Fruit fly (Drosophila melanogaster) whole organism, embryonic: ENCODE results near the gene dpy.

Source experiments
- Asciz ChIP-seq: fragments of 200-800 bp; sonication (Bioruptor generic); optimal IDR thresholded peaks from 2 replicates; lab custom pipeline; 2017; ENCODE audit warnings: missing biosample characterization, mild to moderate bottlenecking, missing genetic modification characterization, missing genetic modification reagents
- Atf6 ChIP-seq: fragments of 200-800 bp; sonication (Bioruptor generic); IDR thresholded peaks from 2 replicates; pipeline ENCODE4 v1.3.6; 2022; ENCODE audit warnings: missing biosample characterization, missing genetic modification characterization
- CG13287 ChIP-seq: fragments of 200-800 bp; sonication (Bioruptor generic); IDR thresholded peaks from 2 replicates; pipeline ENCODE4 v1.3.6; 2022; ENCODE audit warnings: missing biosample characterization, missing genetic modification characterization; ENCODE audit not compliant: partially characterized antibody
- CG15011 ChIP-seq: fragments of 200-800 bp; sonication (Bioruptor generic); optimal IDR thresholded peaks from 3 replicates; lab custom pipeline; 2018; ENCODE audit warnings: missing biosample characterization, mild to moderate bottlenecking, missing genetic modification characterization
- CG18011 ChIP-seq: fragments of 200-800 bp; sonication (Bioruptor generic); optimal IDR thresholded peaks from 2 replicates; lab custom pipeline; 2017; ENCODE audit warnings: missing biosample characterization, missing genetic modification characterization, mild to moderate bottlenecking, moderate library complexity, missing genotype
- CG2199 ChIP-seq: fragments of 200-800 bp; sonication (Bioruptor generic); IDR thresholded peaks from 3 replicates; pipeline ENCODE4 v1.3.6; 2022; ENCODE audit warnings: missing biosample characterization, missing genetic modification characterization
- CG32532 ChIP-seq: fragments of 200-800 bp; sonication (Bioruptor generic); IDR thresholded peaks from 2 replicates; pipeline ENCODE4 v1.3.6; 2022; ENCODE audit warnings: missing biosample characterization, missing genetic modification characterization
- CG32772 ChIP-seq: fragments of 200-800 bp; sonication (Bioruptor generic); IDR thresholded peaks from 2 replicates; pipeline ENCODE4 v1.3.6; 2022; ENCODE audit warnings: missing biosample characterization, missing genetic modification characterization
- CG3281 ChIP-seq: fragments of 200-800 bp; sonication (Bioruptor generic); optimal IDR thresholded peaks from 3 replicates; lab custom pipeline; 2017; ENCODE audit warnings: missing biosample characterization, mild to moderate bottlenecking, missing genetic modification characterization
- CG3407 ChIP-seq: fragments of 200-800 bp; sonication (Bioruptor generic); optimal IDR thresholded peaks from 2 replicates; lab custom pipeline; 2018; ENCODE audit warnings: missing biosample characterization, mild to moderate bottlenecking, missing genetic modification characterization
- CG7928 ChIP-seq: fragments of 200-800 bp; sonication (Bioruptor generic); optimal IDR thresholded peaks from 2 replicates; lab custom pipeline; 2017; ENCODE audit warnings: missing biosample characterization, mild to moderate bottlenecking, missing genetic modification characterization
- CG7963 ChIP-seq: fragments of 200-800 bp; sonication (Bioruptor generic); IDR thresholded peaks from 3 replicates; pipeline ENCODE4 v1.3.6; 2022; ENCODE audit warnings: missing biosample characterization, missing genetic modification characterization; ENCODE audit not compliant: partially characterized antibody
- CG8290 ChIP-seq, 3 experiments: fragments of 200-800 bp; sonication (Bioruptor generic); optimal IDR thresholded peaks; 2 replicates each; lab custom pipeline; 2016 to 2019; ENCODE audit warnings: missing biosample characterization in 3 of 3, missing genetic modification characterization in 3 of 3, mild to moderate bottlenecking in 2 of 3, moderate library complexity in 1 of 3
- CG8478 ChIP-seq: fragments of >200 bp; optimal IDR thresholded peaks from 2 replicates; lab custom pipeline; 2018
- CG9215 ChIP-seq: fragments of 200-800 bp; sonication (Bioruptor generic); IDR thresholded peaks from 2 replicates; pipeline ENCODE4 v1.3.6; 2022; ENCODE audit warnings: missing biosample characterization, missing genetic modification characterization
- D ChIP-seq, 2 experiments: fragments of 200-800 bp in 1 of 2; fragments of >200 bp in 1 of 2; sonication (Bioruptor generic) in 1 of 2; optimal IDR thresholded peaks; 2 replicates in 1 of 2; 3 replicates in 1 of 2; lab custom pipeline; 2017; ENCODE audit warnings: mild to moderate bottlenecking in 1 of 2, missing biosample characterization in 1 of 2, missing genetic modification characterization in 1 of 2, missing genetic modification reagents in 1 of 2
- D19B ChIP-seq: fragments of 200-800 bp; sonication (Bioruptor generic); optimal IDR thresholded peaks from 2 replicates; lab custom pipeline; 2017; ENCODE audit warnings: missing biosample characterization, mild to moderate bottlenecking, missing genetic modification characterization
- E2f2 ChIP-seq: fragments of 200-800 bp; sonication (Bioruptor generic); IDR thresholded peaks from 2 replicates; pipeline ENCODE4 v1.3.6; 2022; ENCODE audit warnings: missing biosample characterization, missing genetic modification characterization
- Ets97D ChIP-seq: fragments of 200-800 bp; sonication (Bioruptor generic); optimal IDR thresholded peaks from 3 replicates; lab custom pipeline; 2016; ENCODE audit warnings: missing biosample characterization, missing genetic modification characterization
- Gsc ChIP-seq: fragments of 200-800 bp; sonication (Bioruptor generic); IDR thresholded peaks from 2 replicates; pipeline ENCODE4 v1.3.6; 2022; ENCODE audit warnings: missing biosample characterization, missing genetic modification characterization
- HLH3B ChIP-seq: fragments of 200-800 bp; sonication (Bioruptor generic); IDR thresholded peaks from 2 replicates; pipeline ENCODE4 v1.3.6; 2022; ENCODE audit warnings: missing biosample characterization, missing genetic modification characterization
- MBD-R2 ChIP-seq: fragments of 200-800 bp; sonication (Bioruptor generic); IDR thresholded peaks from 2 replicates; pipeline ENCODE4 v1.3.6; 2022; ENCODE audit warnings: missing biosample characterization, missing genetic modification characterization
- Nf-YB ChIP-seq: fragments of 200-800 bp; sonication (Bioruptor generic); optimal IDR thresholded peaks from 3 replicates; lab custom pipeline; 2019; ENCODE audit warnings: missing biosample characterization, mild to moderate bottlenecking, missing genetic modification characterization, moderate library complexity
- Nf-YC ChIP-seq: fragments of 200-800 bp; optimal IDR thresholded peaks from 3 replicates; lab custom pipeline; 2019; ENCODE audit warnings: missing biosample characterization, mild to moderate bottlenecking, missing genetic modification characterization, moderate library complexity
- Ptx1 ChIP-seq: fragments of 200-800 bp; sonication (Bioruptor generic); IDR thresholded peaks from 2 replicates; pipeline ENCODE4 v1.3.6; 2022; ENCODE audit warnings: missing biosample characterization, missing genetic modification characterization
- Ssrp ChIP-seq: fragments of 200-800 bp; sonication (Bioruptor generic); optimal IDR thresholded peaks from 2 replicates; lab custom pipeline; 2018; ENCODE audit warnings: missing biosample characterization, mild to moderate bottlenecking, missing genetic modification characterization, moderate library complexity
- Trl ChIP-seq, 3 experiments: fragments of >200 bp in 2 of 3; fragments of 200-800 bp in 1 of 3; sonication (Bioruptor generic) in 1 of 3; optimal IDR thresholded peaks; 2 replicates in 1 of 3; 3 replicates in 2 of 3; lab custom pipeline; 2016 to 2017; ENCODE audit warnings: missing biosample characterization in 1 of 3, missing genetic modification characterization in 1 of 3
- abd-A ChIP-seq: fragments of 200-800 bp; sonication (Bioruptor generic); optimal IDR thresholded peaks from 3 replicates; lab custom pipeline; 2019; ENCODE audit warnings: missing biosample characterization, mild to moderate bottlenecking, missing genetic modification characterization, moderate library complexity
- ac ChIP-seq: fragments of 200-800 bp; sonication (Bioruptor generic); optimal IDR thresholded peaks from 3 replicates; lab custom pipeline; 2017; ENCODE audit warnings: missing biosample characterization, mild to moderate bottlenecking, missing genetic modification characterization
- az2 ChIP-seq: fragments of 200-800 bp; sonication (Bioruptor generic); optimal IDR thresholded peaks from 3 replicates; lab custom pipeline; 2016; ENCODE audit warnings: missing biosample characterization, missing genetic modification characterization
- bcd ChIP-seq: fragments of 200-800 bp; sonication (Bioruptor generic); optimal IDR thresholded peaks from 2 replicates; lab custom pipeline; 2017; ENCODE audit warnings: missing biosample characterization, mild to moderate bottlenecking, missing genetic modification characterization
- chinmo ChIP-seq: fragments of 200-800 bp; sonication (Bioruptor generic); IDR thresholded peaks from 4 replicates; pipeline ENCODE4 v1.3.6; 2022; ENCODE audit warnings: missing biosample characterization, missing genetic modification characterization; ENCODE audit not compliant: partially characterized antibody
- cwo ChIP-seq: fragments of 200-800 bp; sonication (Bioruptor generic); optimal IDR thresholded peaks from 3 replicates; lab custom pipeline; 2017; ENCODE audit warnings: missing biosample characterization, missing genetic modification characterization, mild to moderate bottlenecking, moderate library complexity, missing genetic modification reagents
- dmrt99B ChIP-seq: fragments of 200-800 bp; sonication (Bioruptor generic); optimal IDR thresholded peaks from 2 replicates; lab custom pipeline; 2018; ENCODE audit warnings: missing biosample characterization, mild to moderate bottlenecking, missing genetic modification characterization, moderate library complexity
- emc ChIP-seq: fragments of 200-800 bp; sonication (Bioruptor generic); optimal IDR thresholded peaks from 2 replicates; lab custom pipeline; 2016; ENCODE audit warnings: missing biosample characterization, missing genetic modification characterization
- ewg ChIP-seq: fragments of 200-800 bp; sonication (Bioruptor generic); optimal IDR thresholded peaks from 3 replicates; lab custom pipeline; 2017; ENCODE audit warnings: mild to moderate bottlenecking, missing biosample characterization, missing genetic modification reagents, missing genetic modification characterization
- gcm ChIP-seq: fragments of 200-800 bp; sonication (Bioruptor generic); optimal IDR thresholded peaks from 2 replicates; lab custom pipeline; 2019; ENCODE audit warnings: missing biosample characterization, mild to moderate bottlenecking, missing genetic modification characterization, moderate library complexity
- grn ChIP-seq: fragments of 200-800 bp; sonication (Bioruptor generic); optimal IDR thresholded peaks from 3 replicates; lab custom pipeline; 2017; ENCODE audit warnings: missing biosample characterization, missing genetic modification characterization
- insv ChIP-seq, 2 experiments: fragments of 200-800 bp; sonication (Bioruptor generic); optimal IDR thresholded peaks; 3 replicates each; lab custom pipeline; 2016 to 2018; ENCODE audit warnings: missing biosample characterization in 2 of 2, missing genetic modification characterization in 2 of 2
- knrl ChIP-seq: fragments of 200-800 bp; sonication (Bioruptor generic); IDR thresholded peaks from 3 replicates; pipeline ENCODE4 v1.3.6; 2022; ENCODE audit warnings: missing biosample characterization, missing genetic modification characterization; ENCODE audit not compliant: partially characterized antibody
- nau ChIP-seq: fragments of 200-800 bp; sonication (Bioruptor generic); optimal IDR thresholded peaks from 3 replicates; lab custom pipeline; 2017; ENCODE audit warnings: missing biosample characterization, mild to moderate bottlenecking, missing genetic modification characterization, missing genetic modification reagents
- onecut ChIP-seq: fragments of 200-800 bp; sonication (Bioruptor generic); IDR thresholded peaks from 2 replicates; pipeline ENCODE4 v1.3.6; 2022; ENCODE audit warnings: missing biosample characterization, missing genetic modification characterization
- pita ChIP-seq: fragments of 200-800 bp; sonication (Bioruptor generic); optimal IDR thresholded peaks from 2 replicates; lab custom pipeline; 2017; ENCODE audit warnings: missing biosample characterization, mild to moderate bottlenecking, missing genetic modification characterization
- prd ChIP-seq, 3 experiments: fragments of >200 bp in 2 of 3; fragments of 200-800 bp in 1 of 3; sonication (Bioruptor generic) in 1 of 3; optimal IDR thresholded peaks in 2 of 3; IDR thresholded peaks in 1 of 3; 2 replicates in 2 of 3; 3 replicates in 1 of 3; pipeline versions ENCODE4 v1.3.6 to Lab custom; 2017 to 2022; ENCODE audit warnings: missing biosample characterization in 1 of 3, missing genetic modification characterization in 1 of 3
- rib ChIP-seq: fragments of 200-800 bp; sonication (Bioruptor generic); IDR thresholded peaks from 2 replicates; pipeline ENCODE4 v1.3.6; 2022; ENCODE audit warnings: missing biosample characterization, missing genetic modification characterization
- sd ChIP-seq: fragments of 200-800 bp; sonication (Bioruptor generic); optimal IDR thresholded peaks from 3 replicates; lab custom pipeline; 2018; ENCODE audit warnings: missing biosample characterization, mild to moderate bottlenecking, missing genetic modification characterization, moderate library complexity
- tin ChIP-seq: fragments of 200-800 bp; sonication (Bioruptor generic); optimal IDR thresholded peaks from 3 replicates; lab custom pipeline; 2016; ENCODE audit warnings: missing biosample characterization, missing genetic modification characterization
- ttk ChIP-seq: fragments of 200-800 bp; sonication (Bioruptor generic); IDR thresholded peaks from 2 replicates; pipeline ENCODE4 v2.1.2; 2022; ENCODE audit warnings: missing biosample characterization, missing genetic modification characterization

The dpy gene

DNA sequence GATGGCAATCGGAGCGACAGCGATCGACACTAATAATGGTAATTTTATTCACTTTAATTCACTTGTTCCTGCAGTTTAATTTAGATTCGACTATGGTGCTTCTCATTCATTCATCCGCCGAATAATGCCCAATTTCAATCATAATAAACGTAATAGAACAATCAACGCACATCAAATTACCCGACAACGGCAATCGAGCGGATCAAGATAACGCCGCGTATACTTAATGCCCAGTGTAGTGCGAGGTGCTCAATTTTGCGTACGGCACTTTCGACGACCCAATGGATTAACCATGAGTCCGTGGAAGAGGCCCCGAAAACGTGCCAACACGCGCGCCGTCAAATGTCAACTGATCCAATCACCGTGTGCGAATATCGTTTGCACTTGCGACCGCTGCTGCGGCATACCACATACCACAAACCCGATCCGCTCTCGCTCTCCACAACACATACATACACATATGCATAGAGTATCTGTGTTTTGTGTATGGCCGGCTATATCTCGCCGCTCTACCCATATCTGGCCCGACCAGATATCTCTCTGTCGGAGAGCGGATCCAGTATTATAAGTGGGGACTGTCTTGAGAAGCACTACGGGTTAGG, 137.3 kb downstream of the dpy start, which contains the start of gene ine (continued):
- TF ChIP-seq sd (peak; percentile 77), Trl (optimal IDR thresholded peaks at IDR 0.05; lab: Kevin White, UChicago) (peak; percentile 32 to 50), Trl (GFP tag; optimal IDR thresholded peaks at IDR 0.05; lab: Kevin White, UChicago) (no peak), CG32532 (peak; percentile 22; the same call in 1 of the 2 replicates), nau (GFP tag; lab: Kevin White, UChicago) (no peak), D (optimal IDR thresholded peaks at IDR 0.05; lab: Kevin White, UChicago) (no peak), D (GFP tag; optimal IDR thresholded peaks at IDR 0.05; lab: Kevin White, UChicago) (no peak), Ptx1 (GFP tag; lab: Robert Waterston, UW) (no peak), MBD-R2 (GFP tag; lab: Robert Waterston, UW) (0 out of 2 replicates have a peak, but pooled peaks have one; percentile 6), dmrt99B (no peak), CG3407 (no peak), E2f2 (GFP tag; lab: Robert Waterston, UW) (no peak), rib (GFP tag; lab: Robert Waterston, UW) (peak; percentile 54; the same call in 1 of the 2 replicates), CG9215 (GFP tag; lab: Robert Waterston, UW) (no peak), CG8478 (lab: Kevin White, UChicago) (no peak), Ssrp (tag; lab: Kevin White, UChicago) (no peak), ewg (GFP tag; lab: Kevin White, UChicago) (no peak), D19B (GFP tag; lab: Kevin White, UChicago) (peak; percentile 28), bcd (no peak), Atf6 (no peak), Asciz (GFP tag; lab: Kevin White, UChicago) (no peak), CG18011 (GFP tag; lab: Kevin White, UChicago) (no peak), CG15011 (no peak), ac (no peak), chinmo (GFP tag; lab: Robert Waterston, UW) (0 out of 4 replicates have a peak, but pooled peaks have one; percentile 62), Gsc (no peak), ttk (no peak), Nf-YB (GFP tag; lab: Kevin White, UChicago) (no peak), gcm (GFP tag; lab: Kevin White, UChicago) (no peak), Ets97D (GFP tag; lab: Kevin White, UChicago) (no peak), HLH3B (GFP tag; lab: Robert Waterston, UW) (no peak), knrl (GFP tag; lab: Robert Waterston, UW) (no peak), CG7963 (GFP tag; lab: Robert Waterston, UW) (no peak), CG2199 (GFP tag; lab: Robert Waterston, UW) (no peak), grn (GFP tag; lab: Kevin White, UChicago) (peak; percentile 81), abd-A (tag; lab: Kevin White, UChicago) (no peak), pita (GFP tag; lab: Kevin White, UChicago) (no peak), CG13287 (peak; percentile 34; the same call in 1 of the 2 replicates), emc (no peak), CG7928 (GFP tag; lab: Kevin White, UChicago) (no peak), Nf-YC (tag; lab: Kevin White, UChicago) (no peak), onecut (no peak), cwo (GFP tag; lab: Kevin White, UChicago) (peak; percentile 64), CG32772 (GFP tag; lab: Robert Waterston, UW) (no peak), prd (optimal IDR thresholded peaks at IDR 0.05; lab: Kevin White, UChicago) (no peak), prd (GFP tag; IDR thresholded peaks at IDR 0.05; lab: Robert Waterston, UW) (no peak), az2 (GFP tag; lab: Kevin White, UChicago) (no peak), CG8290 (GFP tag; optimal IDR thresholded peaks at IDR 0.05; lab: Kevin White, UChicago) (no peak), CG8290 (tag; optimal IDR thresholded peaks at IDR 0.05; lab: Kevin White, UChicago) (no peak), tin (GFP tag; lab: Kevin White, UChicago) (no peak), CG3281 (GFP tag; lab: Kevin White, UChicago) (no peak), insv (GFP tag; optimal IDR thresholded peaks at IDR 0.05; lab: Kevin White, UChicago) (no peak)
